Fruit fly (Drosophila melanogaster): ENCODE results near the gene CG18731.

DNA sequence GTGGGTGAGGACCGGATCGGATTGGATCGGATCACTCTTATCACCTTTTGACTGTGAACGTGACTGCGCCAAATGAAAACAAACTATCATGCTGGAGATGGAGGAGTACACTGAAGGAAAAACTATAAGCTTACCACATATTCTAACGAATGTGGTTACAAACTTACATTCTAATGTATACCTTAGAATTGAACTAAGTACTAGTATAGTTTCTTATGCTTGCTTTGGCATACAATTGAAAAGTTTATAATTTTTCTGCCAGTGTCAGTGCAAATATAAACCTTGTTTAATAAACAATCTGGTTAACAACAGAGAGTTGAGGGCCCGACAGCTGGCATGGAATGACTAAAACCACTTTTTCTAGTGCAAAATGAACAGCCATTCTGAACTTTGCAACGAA is 7.3 kb upstream of the CG18731 start:
- TF ChIP-seq CG11085 (GFP tag; IDR thresholded peaks at IDR 0.05) (no peak), CG13287 (GFP tag; IDR thresholded peaks at IDR 0.05; ENCODE audit: partially characterized antibody) (no peak), CG3163 (GFP tag; optimal IDR thresholded peaks at IDR 0.05) (no peak), CG8478 (optimal IDR thresholded peaks at IDR 0.05) (no peak), pum (GFP tag; optimal IDR thresholded peaks at IDR 0.05) (peak; percentile 6), CG31224 (GFP tag; IDR thresholded peaks at IDR 0.05) (no peak), Sry-δ (GFP tag; optimal IDR thresholded peaks at IDR 0.05) (no peak), CG18619 (GFP tag; optimal IDR thresholded peaks at IDR 0.05) (no peak)

Measured in whole organism, embryonic.